Worm (Caenorhabditis elegans): ENCODE measurements around the gene F22H10.2.

ce11 chrX:16705607-16706006, 26.3 kb downstream of the F22H10.2 start:
- TF ChIP-seq pha-4 (tag; optimal IDR thresholded peaks at IDR 0.05) (no peak), F22D6.2 (tag; optimal IDR thresholded peaks at IDR 0.05) (no peak), nhr-80 (tag; optimal IDR thresholded peaks at IDR 0.05) (no peak), unc-130 (GFP tag; optimal IDR thresholded peaks at IDR 0.05) (no peak)
